Fruit fly (Drosophila melanogaster) whole organism, prepupa: Measurements from ENCODE around the gene Dad.

Experiments used
- CG15336 ChIP-seq: fragments of 200-800 bp; sonication (Bioruptor generic); IDR thresholded peaks from 2 replicates; pipeline ENCODE4 v1.3.6; 2022; ENCODE audit warnings: missing biosample characterization, missing genetic modification characterization
- CG32006 ChIP-seq: fragments of 200-800 bp; sonication (Bioruptor generic); optimal IDR thresholded peaks from 3 replicates; lab custom pipeline; 2017; ENCODE audit warnings: missing biosample characterization, mild to moderate bottlenecking, missing genetic modification characterization
- CG6792 ChIP-seq: fragments of 200-800 bp; sonication (Bioruptor generic); optimal IDR thresholded peaks from 3 replicates; lab custom pipeline; 2016; ENCODE audit warnings: missing biosample characterization, missing genetic modification characterization
- CG8632 ChIP-seq: fragments of 200-800 bp; sonication (Bioruptor generic); optimal IDR thresholded peaks from 3 replicates; lab custom pipeline; 2016; ENCODE audit warnings: missing biosample characterization, missing genetic modification characterization
- Ets96B ChIP-seq: fragments of 200-800 bp; optimal IDR thresholded peaks from 2 replicates; lab custom pipeline; 2019; ENCODE audit warnings: missing biosample characterization, mild to moderate bottlenecking, missing genetic modification characterization, moderate library complexity
- Gug ChIP-seq: fragments of 200-800 bp; sonication (Bioruptor generic); IDR thresholded peaks from 2 replicates; pipeline ENCODE4 v1.3.6; 2022; ENCODE audit warnings: missing biosample characterization, missing genetic modification characterization
- Lpt ChIP-seq: fragments of 200-800 bp; sonication (Bioruptor generic); optimal IDR thresholded peaks from 3 replicates; lab custom pipeline; 2016; ENCODE audit warnings: missing biosample characterization, missing genetic modification characterization
- acj6 ChIP-seq: fragments of 200-800 bp; sonication (Bioruptor generic); optimal IDR thresholded peaks from 3 replicates; lab custom pipeline; 2016; ENCODE audit warnings: missing biosample characterization, missing genetic modification characterization
- fkh ChIP-seq: fragments of 200-800 bp; sonication (Bioruptor generic); optimal IDR thresholded peaks from 3 replicates; lab custom pipeline; 2017; ENCODE audit warnings: missing biosample characterization, mild to moderate bottlenecking, missing genetic modification characterization, moderate library complexity
- net ChIP-seq: fragments of 200-800 bp; sonication (Bioruptor generic); optimal IDR thresholded peaks from 3 replicates; lab custom pipeline; 2016; ENCODE audit warnings: missing biosample characterization, missing genetic modification characterization

- no peak for TF ChIP-seq CG32006 (GFP tag; lab: Kevin White, UChicago)
- no peak for TF ChIP-seq Lpt (GFP tag; lab: Kevin White, UChicago)
- TF ChIP-seq CG6792, result peak; percentile 38
- TF ChIP-seq Ets96B (tag; lab: Kevin White, UChicago), result no peak
- peak; percentile 36 for TF ChIP-seq CG8632 (GFP tag; lab: Kevin White, UChicago)
- peak; percentile 49 for TF ChIP-seq acj6 (GFP tag; lab: Kevin White, UChicago)
- TF ChIP-seq net (GFP tag; lab: Kevin White, UChicago), result peak; percentile 65
- TF ChIP-seq CG15336 (GFP tag; lab: Robert Waterston, UW), result no peak
- TF ChIP-seq Gug, result no peak
- TF ChIP-seq fkh, result no peak
These were observed 32.9 kb upstream of the Dad start, which contains the start of gene Adsl for dm6 chr3R:17020956-17021355.
